Worm (Caenorhabditis elegans) whole organism, L1 larva: ENCODE measurements around the gene twk-28.

Experiments used
- C04F5.9 ChIP-seq: sonication (generic microtip); optimal IDR thresholded peaks from 2 replicates; lab custom pipeline; 2016; ENCODE audit warnings: missing genetic modification characterization, missing compliant biosample characterization
- aly-2 ChIP-seq: fragments of 150-350 bp; optimal IDR thresholded peaks from 2 replicates; lab custom pipeline; 2014; ENCODE audit warnings: missing biosample characterization, missing genetic modification characterization
- ceh-82 ChIP-seq, 3 experiments: fragments of 150-350 bp in 1 of 3; sonication (generic microtip) in 2 of 3; optimal IDR thresholded peaks; 2 replicates each; lab custom pipeline; 2014 to 2017; ENCODE audit warnings: missing biosample characterization in 3 of 3, missing genetic modification characterization in 3 of 3
- dsc-1 ChIP-seq: sonication (generic microtip); optimal IDR thresholded peaks from 2 replicates; lab custom pipeline; 2016; ENCODE audit warnings: mild to moderate bottlenecking, missing genetic modification characterization, missing compliant biosample characterization
- efl-1 ChIP-seq, 4 experiments: fragments of 150-350 bp; optimal IDR thresholded peaks in 3 of 4; peaks in 1 of 4; 1 replicate in 1 of 4; 2 replicates in 3 of 4; lab custom pipeline; 2014; ENCODE audit warnings: missing biosample characterization in 2 of 4, missing genetic modification characterization in 2 of 4, missing genetic modification reagents in 2 of 4
- efl-3 ChIP-seq: fragments of 200-800 bp; sonication (Bioruptor generic); optimal IDR thresholded peaks from 2 replicates; lab custom pipeline; 2018; ENCODE audit warnings: mild to moderate bottlenecking, missing genetic modification characterization, missing compliant biosample characterization
- elt-2 ChIP-seq: sonication (generic microtip); optimal IDR thresholded peaks from 2 replicates; lab custom pipeline; 2016; ENCODE audit warnings: missing genetic modification characterization, mild to moderate bottlenecking, inconsistent platforms, missing compliant biosample characterization, missing genetic modification reagents
- fkh-10 ChIP-seq: sonication (generic microtip); optimal IDR thresholded peaks from 2 replicates; lab custom pipeline; 2017; ENCODE audit warnings: missing biosample characterization, missing genetic modification reagents, missing genetic modification characterization
- hlh-17 ChIP-seq: fragments of 200-800 bp; sonication (Bioruptor generic); optimal IDR thresholded peaks from 2 replicates; lab custom pipeline; 2018; ENCODE audit warnings: missing genetic modification characterization, mild to moderate bottlenecking, missing compliant biosample characterization, moderate library complexity, borderline replicate concordance
- hpl-2 ChIP-seq: fragments of 150-350 bp; optimal IDR thresholded peaks from 2 replicates; lab custom pipeline; 2014; ENCODE audit warnings: missing biosample characterization, missing genetic modification reagents, missing genetic modification characterization
- jun-1 ChIP-seq: fragments of 150-350 bp; optimal IDR thresholded peaks from 2 replicates; lab custom pipeline; 2014; ENCODE audit warnings: missing biosample characterization, missing genetic modification reagents, missing genetic modification characterization
- lin-14 ChIP-seq: fragments of 200-800 bp; sonication (Bioruptor generic); optimal IDR thresholded peaks from 2 replicates; lab custom pipeline; 2018; ENCODE audit warnings: mild to moderate bottlenecking, missing genetic modification characterization, moderate library complexity, missing compliant biosample characterization
- lin-15B ChIP-seq: fragments of 150-350 bp; sonication (generic microtip); optimal IDR thresholded peaks from 3 replicates; lab custom pipeline; 2014; ENCODE audit warnings: missing biosample characterization, missing genetic modification characterization
- mab-9 ChIP-seq: fragments of 200-800 bp; sonication (Bioruptor generic); IDR thresholded peaks from 2 replicates; pipeline ENCODE4 v1.3.6; 2022; ENCODE audit warnings: missing genetic modification reagents, missing genetic modification characterization, missing compliant biosample characterization
- nhr-12 ChIP-seq: sonication (generic microtip); optimal IDR thresholded peaks from 2 replicates; lab custom pipeline; 2017; ENCODE audit warnings: missing biosample characterization, missing genetic modification characterization
- nhr-71 ChIP-seq: sonication (generic microtip); optimal IDR thresholded peaks from 2 replicates; lab custom pipeline; 2016; ENCODE audit warnings: mild to moderate bottlenecking, missing genetic modification characterization, moderate library complexity, missing compliant biosample characterization
- nhr-84 ChIP-seq: sonication (generic microtip); optimal IDR thresholded peaks from 2 replicates; lab custom pipeline; 2017; ENCODE audit warnings: missing biosample characterization, missing genetic modification characterization
- nhr-85 ChIP-seq: sonication (generic microtip); peaks from one replicate; lab custom pipeline; 2016; ENCODE audit warnings: missing genetic modification characterization, inconsistent platforms, missing compliant biosample characterization
- nhr-90 ChIP-seq: sonication (generic microtip); optimal IDR thresholded peaks from 2 replicates; lab custom pipeline; 2016; ENCODE audit warnings: mild to moderate bottlenecking, missing genetic modification characterization, missing compliant biosample characterization; ENCODE audit not compliant: poor library complexity
- pag-3 ChIP-seq: sonication (generic microtip); optimal IDR thresholded peaks from 2 replicates; lab custom pipeline; 2017; ENCODE audit warnings: missing genetic modification characterization, mild to moderate bottlenecking, missing compliant biosample characterization, antibody characterized with exemption, borderline replicate concordance; ENCODE audit not compliant: insufficient read depth
- pax-3 ChIP-seq: fragments of 200-800 bp; sonication (Bioruptor generic); optimal IDR thresholded peaks from 2 replicates; lab custom pipeline; 2018; ENCODE audit warnings: mild to moderate bottlenecking, missing genetic modification characterization, moderate library complexity, missing compliant biosample characterization
- pqm-1 ChIP-seq: sonication (generic microtip); optimal IDR thresholded peaks from 3 replicates; lab custom pipeline; 2017; ENCODE audit warnings: missing biosample characterization, missing genetic modification characterization
- skn-1 ChIP-seq: fragments of 150-350 bp; optimal IDR thresholded peaks from 2 replicates; lab custom pipeline; 2014; ENCODE audit warnings: missing biosample characterization, missing genetic modification characterization
- snu-23 ChIP-seq: sonication (generic microtip); optimal IDR thresholded peaks from 2 replicates; lab custom pipeline; 2016; ENCODE audit warnings: missing genetic modification characterization, missing compliant biosample characterization
- sup-37 ChIP-seq: fragments of 200-800 bp; sonication (Bioruptor generic); optimal IDR thresholded peaks from 2 replicates; lab custom pipeline; 2018; ENCODE audit warnings: mild to moderate bottlenecking, missing genetic modification characterization, missing compliant biosample characterization
- swsn-7 ChIP-seq: sonication (generic microtip); optimal IDR thresholded peaks from 2 replicates; lab custom pipeline; 2016; ENCODE audit warnings: missing genetic modification characterization, missing compliant biosample characterization
- tbx-2 ChIP-seq: sonication (generic microtip); optimal IDR thresholded peaks from 2 replicates; lab custom pipeline; 2016; ENCODE audit warnings: missing genetic modification characterization, missing compliant biosample characterization
- unc-30 ChIP-seq: sonication (generic microtip); optimal IDR thresholded peaks from 2 replicates; lab custom pipeline; 2017; ENCODE audit warnings: missing biosample characterization, missing genetic modification characterization
- unc-98 ChIP-seq: fragments of 200-800 bp; sonication (Bioruptor generic); IDR thresholded peaks from 2 replicates; pipeline ENCODE4 v1.3.6; 2022; ENCODE audit warnings: missing genetic modification characterization, missing compliant biosample characterization
- xbp-1 ChIP-seq: sonication (generic microtip); optimal IDR thresholded peaks from 2 replicates; lab custom pipeline; 2016; ENCODE audit warnings: missing genetic modification characterization, missing compliant biosample characterization
- zag-1 ChIP-seq: fragments of 150-350 bp; optimal IDR thresholded peaks from 2 replicates; lab custom pipeline; 2014; ENCODE audit warnings: missing biosample characterization, missing genetic modification characterization
- zip-4 ChIP-seq: fragments of 200-800 bp; sonication (Bioruptor generic); optimal IDR thresholded peaks from 2 replicates; lab custom pipeline; 2018; ENCODE audit warnings: mild to moderate bottlenecking, missing genetic modification characterization, moderate library complexity, missing compliant biosample characterization

twk-28 gene

DNA sequence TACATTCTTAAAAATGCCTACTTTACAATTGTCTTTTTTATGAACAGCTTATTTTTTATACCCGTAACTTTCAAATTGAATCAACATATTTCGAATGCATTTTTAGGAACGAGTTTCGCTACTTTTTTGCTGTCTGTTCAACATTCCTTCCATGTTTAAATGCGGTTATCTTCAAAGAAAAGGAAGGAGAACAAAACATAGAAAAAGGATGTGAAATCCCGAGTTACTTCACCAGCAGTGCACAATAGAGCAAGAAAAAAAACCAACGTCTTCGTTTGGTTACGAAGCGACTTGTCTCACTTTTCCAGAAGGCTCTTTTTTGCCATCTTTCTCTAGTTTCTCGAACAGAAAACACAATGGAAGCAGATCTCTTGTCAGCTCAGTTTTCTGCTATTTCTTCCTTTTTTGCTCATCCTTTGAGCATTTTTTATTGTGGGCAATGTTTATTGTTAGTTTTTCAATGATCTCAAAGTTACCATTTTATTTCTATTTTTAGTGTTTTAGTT, 6.6 kb upstream of the twk-28 start, which contains the start of gene cka-2:
Gene cka-2, plus strand, starts transcription at position 456 of the 506 bp plus-strand sequence.
- TF ChIP-seq hlh-17 (GFP tag; lab: Kevin White, UChicago) (no peak), aly-2 (tag; lab: Kevin White, UChicago) (no peak), pag-3 (tag; lab: Kevin White, UChicago) (no peak), sup-37 (GFP tag; lab: Kevin White, UChicago) (no peak), mab-9 (GFP tag; lab: Robert Waterston, UW) (no peak), lin-14 (GFP tag; lab: Kevin White, UChicago) (peak; percentile 67), ceh-82 (tag; optimal IDR thresholded peaks at IDR 0.05; lab: Kevin White, UChicago) (peak in 1 of 3 experiments; percentile 23), nhr-71 (peak; percentile 8), lin-15B (tag; lab: Kevin White, UChicago) (no peak), dsc-1 (tag; lab: Kevin White, UChicago) (no peak), nhr-84 (tag; lab: Kevin White, UChicago) (no peak), nhr-90 (tag; lab: Kevin White, UChicago) (no peak), fkh-10 (peak; percentile 76), zip-4 (GFP tag; lab: Kevin White, UChicago) (no peak)

DNA sequence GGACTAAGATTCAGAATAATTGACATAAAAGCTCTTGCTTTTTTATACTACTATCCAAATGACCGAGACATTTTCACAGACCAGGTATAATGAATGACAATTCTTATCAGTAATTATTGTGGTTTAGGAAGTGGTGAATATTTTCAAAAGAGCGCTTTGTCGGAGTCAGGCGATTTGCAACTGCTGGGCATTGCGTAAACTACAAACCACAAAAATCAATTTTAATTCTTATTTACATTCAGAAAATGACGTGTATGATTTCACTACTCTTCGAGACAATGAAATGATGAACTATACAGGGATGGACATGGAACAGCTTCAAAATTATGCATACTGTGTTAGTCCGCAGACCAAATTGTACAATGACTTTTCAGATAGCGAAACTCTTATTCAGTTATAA, 5.3 kb upstream of the twk-28 start:
- TF ChIP-seq zag-1 (tag; lab: Kevin White, UChicago) (no peak), elt-2 (tag; lab: Kevin White, UChicago) (peak; percentile 19), nhr-71 (peak; percentile 39), ceh-82 (tag; optimal IDR thresholded peaks at IDR 0.05; lab: Kevin White, UChicago) (no peak), pax-3 (tag; lab: Kevin White, UChicago) (no peak), lin-14 (GFP tag; lab: Kevin White, UChicago) (no peak), unc-98 (GFP tag; lab: Robert Waterston, UW) (no peak), nhr-12 (tag; lab: Kevin White, UChicago) (no peak), C04F5.9 (tag; lab: Kevin White, UChicago) (no peak), nhr-85 (no peak), efl-1 (optimal IDR thresholded peaks at IDR 0.05; lab: Kevin White, UChicago) (no peak), efl-1 (GFP tag; optimal IDR thresholded peaks at IDR 0.05 in 1 of 2; lab: Kevin White, UChicago) (peak in 1 of 2 experiments; percentile 38)
- TF ChIP-seq, all 84 proteins: peak for 3

DNA sequence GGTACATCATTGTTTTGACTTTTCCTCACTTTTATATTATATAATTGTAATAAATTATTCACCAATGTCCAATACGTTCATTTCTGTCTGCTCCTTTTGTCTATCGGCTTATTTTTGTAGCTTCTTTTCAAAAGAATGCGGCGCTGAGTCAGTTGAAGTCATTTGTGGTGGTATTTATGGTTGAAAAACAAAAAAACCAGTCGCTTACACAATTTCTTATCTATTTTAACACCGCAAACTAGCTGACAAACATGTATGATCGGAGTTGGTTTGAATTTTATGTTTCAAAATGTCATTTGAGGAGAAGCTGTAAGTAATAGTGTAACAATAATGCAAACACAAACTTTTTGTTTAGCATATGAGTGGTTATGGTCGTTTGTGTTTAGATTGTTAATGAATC, 4.8 kb upstream of the twk-28 start, which contains the start of gene ets-10:
Gene ets-10, plus strand, starts transcription at position 201 of the 400 bp plus-strand sequence.
- no peak for TF ChIP-seq swsn-7 (tag; lab: Kevin White, UChicago)
- TF ChIP-seq efl-1 (optimal IDR thresholded peaks at IDR 0.05; lab: Kevin White, UChicago): no peak
- peak in 1 of 2 experiments; percentile 65 for TF ChIP-seq efl-1 (GFP tag; optimal IDR thresholded peaks at IDR 0.05 in 1 of 2; lab: Kevin White, UChicago)
- TF ChIP-seq, all 84 proteins: peak for 1

DNA sequence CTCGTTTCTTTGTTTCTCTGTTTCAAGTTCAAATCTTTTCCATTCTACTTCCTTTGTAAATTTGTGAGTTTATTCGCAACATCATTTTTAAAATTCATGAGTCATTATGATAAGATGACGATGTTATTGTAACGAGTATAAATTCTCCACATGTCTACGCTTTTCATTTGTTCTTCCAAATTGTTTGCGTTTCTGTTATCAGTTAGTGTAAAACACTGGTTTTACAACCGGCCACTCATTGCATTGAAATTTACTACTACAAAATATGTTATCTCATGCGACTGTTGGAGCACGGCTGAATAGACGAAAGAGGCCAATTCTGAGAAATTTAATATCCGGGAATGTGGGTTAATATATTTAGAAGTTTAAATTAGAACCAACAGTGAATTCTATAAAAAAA, 3.2 kb upstream of the twk-28 start, which contains the start of gene C52B9.19:
Gene C52B9.19, plus strand, starts transcription at position 176 of the 400 bp plus-strand sequence.
- TF ChIP-seq jun-1 (tag; lab: Kevin White, UChicago) (peak; percentile 24), efl-3 (GFP tag; lab: Kevin White, UChicago) (no peak), elt-2 (tag; lab: Kevin White, UChicago) (peak; percentile 71), pqm-1 (tag; lab: Kevin White, UChicago) (peak; percentile 45)

DNA sequence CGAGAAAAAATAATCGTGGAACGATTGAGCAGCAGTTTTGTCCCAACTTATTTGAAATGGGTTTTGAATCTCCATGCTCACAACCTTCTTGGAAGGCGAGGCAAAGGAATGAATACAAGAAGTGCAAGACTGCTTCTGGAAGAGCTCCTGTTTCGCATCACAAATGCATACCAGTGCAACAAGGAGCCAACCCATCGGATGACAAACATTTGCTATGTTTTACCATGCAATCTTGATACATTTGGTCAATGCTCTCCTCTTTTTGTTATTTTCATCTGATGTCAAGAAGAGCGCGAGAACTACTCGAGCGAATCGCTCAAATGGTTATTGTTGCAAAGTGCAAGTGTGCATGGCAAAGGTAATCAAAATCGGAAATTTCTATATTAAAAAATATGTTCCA, 5.0 kb downstream of the twk-28 start, which contains the start of gene mec-18:
Gene mec-18, minus strand, starts transcription at position 101 of the 400 bp plus-strand sequence.
- no peak for TF ChIP-seq hlh-17 (GFP tag; lab: Kevin White, UChicago)
- no peak for TF ChIP-seq elt-2 (tag; lab: Kevin White, UChicago)
- no peak for TF ChIP-seq skn-1
- TF ChIP-seq swsn-7 (tag; lab: Kevin White, UChicago): no peak
- no peak for TF ChIP-seq xbp-1 (tag; lab: Kevin White, UChicago)
- no peak for TF ChIP-seq tbx-2 (tag; lab: Kevin White, UChicago)
- no peak for TF ChIP-seq hpl-2 (GFP tag; lab: Kevin White, UChicago)
- TF ChIP-seq snu-23: no peak
- TF ChIP-seq unc-30 (tag; lab: Kevin White, UChicago): no peak
